Worm (Caenorhabditis elegans): ENCODE measurements around the gene dab-1.

The dab-1 gene

ce11 chrII:8278415-8278814, 56.2 kb downstream of the dab-1 start, which contains the start of the genes mrpl-10 and clec-142:
TSS of gene mrpl-10 (minus strand) at chrII:8278515.
TSS of gene clec-142 (plus strand) at chrII:8278678.
- no peak for TF ChIP-seq zag-1 (tag; optimal IDR thresholded peaks at IDR 0.05)
- no peak for TF ChIP-seq gmeb-1 (tag; optimal IDR thresholded peaks at IDR 0.05)
- TF ChIP-seq aly-2 (tag; optimal IDR thresholded peaks at IDR 0.05), result no peak
- no peak for TF ChIP-seq R02D3.7 (tag; optimal IDR thresholded peaks at IDR 0.05)
- no peak for TF ChIP-seq skn-1 (tag; optimal IDR thresholded peaks at IDR 0.05)
- TF ChIP-seq ZK546.5 (tag; optimal IDR thresholded peaks at IDR 0.05), result no peak

All from whole organism, L2 larva.